Worm (Caenorhabditis elegans): ENCODE measurements around the gene ugt-46.

The ugt-46 gene

ce11 chrX:476261-476660 is 53.8 kb downstream of the ugt-46 start, which contains the start of gene F38G1.3:
F38G1.3 (plus strand) TSS chrX:476561.
- TF ChIP-seq ceh-100 (GFP tag; IDR thresholded peaks at IDR 0.05) (no peak), lin-40 (tag; optimal IDR thresholded peaks at IDR 0.05) (no peak), aptf-2 (GFP tag; conservative IDR thresholded peaks at IDR 0.05) (no peak), mxl-1 (tag; optimal IDR thresholded peaks at IDR 0.05) (no peak), cebp-1 (GFP tag; IDR thresholded peaks at IDR 0.05) (no peak), cebp-1 (tag; optimal IDR thresholded peaks at IDR 0.05) (no peak), sdz-38 (tag; optimal IDR thresholded peaks at IDR 0.05) (no peak), pha-4 (tag; optimal IDR thresholded peaks at IDR 0.05) (no peak), fkh-3 (tag; optimal IDR thresholded peaks at IDR 0.05) (no peak), ztf-26 (tag; optimal IDR thresholded peaks at IDR 0.05) (no peak), ceh-58 (GFP tag; IDR thresholded peaks at IDR 0.05) (no peak)

All from whole organism, young adult.